Fruit fly (Drosophila melanogaster): ENCODE results near the gene CG43610.

The CG43610 gene

dm6 chr2L:6802740-6803139, 3.7 kb downstream of the CG43610 start, which contains the start of the genes CG17377 and Daao2:
CG17377 (minus strand) TSS chr2L:6802840.
Daao2 (plus strand) TSS chr2L:6803011.
- TF ChIP-seq vri (GFP tag; optimal IDR thresholded peaks at IDR 0.05) = peak; percentile 52
- no peak for TF ChIP-seq fd59A (GFP tag; optimal IDR thresholded peaks at IDR 0.05)

DNA sequence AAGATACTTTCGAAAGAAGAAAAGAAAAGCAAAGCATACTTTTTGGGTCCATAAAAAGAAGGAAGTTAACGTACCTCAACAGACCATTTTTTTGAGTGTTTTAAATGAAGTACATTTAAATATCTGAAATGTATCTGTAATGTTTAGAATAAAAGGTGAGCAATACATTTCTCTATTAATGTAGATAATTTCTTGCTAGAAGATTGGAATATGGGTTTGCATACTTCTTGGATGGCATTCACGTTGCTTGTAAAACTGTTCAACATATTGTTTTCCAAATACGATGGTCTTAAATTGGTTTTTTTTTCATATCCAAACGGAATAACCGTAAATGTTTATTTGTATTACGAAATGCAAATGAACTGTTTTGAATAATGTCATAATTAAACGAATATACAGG, 6.8 kb downstream of the CG43610 start, which contains the start of gene CG17375:
CG17375 (minus strand) TSS at position 10 of the 400 bp plus-strand sequence.
- no peak for TF ChIP-seq dsx (GFP tag; optimal IDR thresholded peaks at IDR 0.05; ENCODE audit: poor library complexity, severe bottlenecking)
- TF ChIP-seq CG6854 (GFP tag; optimal IDR thresholded peaks at IDR 0.05) = no peak
- TF ChIP-seq Eip75B (GFP tag; optimal IDR thresholded peaks at IDR 0.05) = no peak
- no peak for TF ChIP-seq Hr38 (GFP tag; optimal IDR thresholded peaks at IDR 0.05)
- no peak for TF ChIP-seq CG10669 (GFP tag; optimal IDR thresholded peaks at IDR 0.05)
- no peak for TF ChIP-seq CG31627 (GFP tag; optimal IDR thresholded peaks at IDR 0.05)
- TF ChIP-seq Hr39 (GFP tag; optimal IDR thresholded peaks at IDR 0.05) = no peak
- no peak for TF ChIP-seq Lpt (GFP tag; optimal IDR thresholded peaks at IDR 0.05)
- no peak for TF ChIP-seq dac (GFP tag; optimal IDR thresholded peaks at IDR 0.05)
- no peak for TF ChIP-seq CG6163 (GFP tag; IDR thresholded peaks at IDR 0.05)
- no peak for TF ChIP-seq topi (GFP tag; optimal IDR thresholded peaks at IDR 0.05)
- no peak for TF ChIP-seq Eip93F (GFP tag; optimal IDR thresholded peaks at IDR 0.05)
- no peak for TF ChIP-seq Eip78C (GFP tag)

DNA sequence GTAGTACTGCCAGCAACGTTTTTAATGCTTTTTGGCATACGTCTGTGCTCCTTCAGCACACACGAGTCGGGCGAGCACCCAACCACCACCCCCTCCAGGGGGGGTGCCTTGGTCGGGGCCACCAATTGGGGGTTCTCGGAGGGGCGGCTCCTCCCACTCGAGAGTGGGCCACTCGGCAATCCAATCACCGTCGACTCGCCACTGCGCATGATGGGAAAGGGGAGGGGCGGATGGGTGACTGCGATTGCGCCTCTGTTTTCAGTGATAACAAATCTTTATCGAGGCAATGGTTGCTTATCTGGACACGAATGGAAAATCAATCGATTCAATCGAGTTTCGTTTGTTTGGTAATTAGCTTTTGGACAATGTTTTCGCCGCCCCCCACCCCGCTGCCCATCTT, 18.5 kb downstream of the CG43610 start:
- TF ChIP-seq CG7368 (GFP tag; optimal IDR thresholded peaks at IDR 0.05) = peak; percentile 31
- no peak for TF ChIP-seq CG8319 (GFP tag; optimal IDR thresholded peaks at IDR 0.05)
- TF ChIP-seq CG6163 (GFP tag; IDR thresholded peaks at IDR 0.05) = 0 out of 3 replicates have a peak, but pooled peaks have one; percentile 29

dm6 chr2L:6818357-6818756, 19.4 kb downstream of the CG43610 start:
- peak; percentile 58 for TF ChIP-seq fkh (GFP tag; optimal IDR thresholded peaks at IDR 0.05)
- no peak for TF ChIP-seq CG11294 (GFP tag; IDR thresholded peaks at IDR 0.05)

DNA sequence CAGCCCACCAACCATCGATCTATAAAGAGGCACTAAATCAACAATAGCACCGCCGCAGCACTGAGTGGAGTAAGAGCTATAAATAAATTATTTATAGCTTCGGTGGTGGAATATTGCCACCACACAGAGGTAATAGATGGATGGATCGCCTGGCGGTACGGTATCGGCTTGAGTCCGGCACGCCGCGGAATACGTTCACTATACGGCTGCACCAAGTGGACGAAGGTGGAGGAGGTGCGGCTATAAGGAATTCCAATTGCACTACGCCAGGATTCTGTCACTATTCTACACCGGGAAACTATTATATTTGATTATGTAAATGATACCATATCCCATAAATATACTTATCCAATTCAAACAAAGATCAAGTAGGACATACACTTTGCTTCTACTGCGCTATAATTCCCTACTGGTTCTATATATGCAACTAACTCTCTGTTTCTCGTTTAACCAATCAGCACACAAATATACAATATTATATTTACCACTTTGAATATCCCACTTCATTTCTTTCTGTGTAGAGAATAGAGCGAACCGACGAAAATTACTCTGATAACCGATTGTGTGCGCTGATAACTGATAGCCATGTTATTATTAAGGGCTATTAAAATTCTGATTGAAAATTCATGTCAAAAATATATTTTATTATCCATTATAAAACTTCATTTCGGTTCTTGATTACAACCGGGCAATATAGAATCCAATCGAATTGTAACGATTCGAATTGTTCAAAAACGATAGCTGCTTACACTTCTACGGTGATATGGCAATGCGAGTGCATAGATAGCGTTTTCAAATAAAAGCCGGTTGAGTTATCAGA, 20.4 kb downstream of the CG43610 start:
- no peak for TF ChIP-seq CG32006 (GFP tag; optimal IDR thresholded peaks at IDR 0.05)

dm6 chr2L:6821631-6822030, 22.6 kb downstream of the CG43610 start, which contains the start of gene sens-2:
sens-2 (plus strand) TSS chr2L:6821934.
- TF ChIP-seq CG34406 (GFP tag; optimal IDR thresholded peaks at IDR 0.05) = peak; percentile 20
- TF ChIP-seq CG3919 (GFP tag; optimal IDR thresholded peaks at IDR 0.05) = no peak
- peak; percentile 1 for TF ChIP-seq CG7368 (GFP tag; optimal IDR thresholded peaks at IDR 0.05)
- peak; percentile 37; the same call in 2 of the 3 replicates for TF ChIP-seq CG6163 (GFP tag; IDR thresholded peaks at IDR 0.05)
- no peak for TF ChIP-seq CG11902 (GFP tag; optimal IDR thresholded peaks at IDR 0.05)

dm6 chr2L:6822044-6822443, 23.0 kb downstream of the CG43610 start:
- TF ChIP-seq OdsH (GFP tag; optimal IDR thresholded peaks at IDR 0.05) = no peak

- peak; percentile 50 for TF ChIP-seq fkh (GFP tag; optimal IDR thresholded peaks at IDR 0.05)
- no peak for TF ChIP-seq CG6854 (GFP tag; optimal IDR thresholded peaks at IDR 0.05)
Observed at dm6 chr2L:6826298-6826697, 27.3 kb downstream of the CG43610 start.
